Worm (Caenorhabditis elegans): ENCODE measurements around the gene T03G6.3.

- TF ChIP-seq dao-5 (tag; optimal IDR thresholded peaks at IDR 0.05) (no peak), W03F9.2 (tag; optimal IDR thresholded peaks at IDR 0.05) (no peak), him-1 (tag; optimal IDR thresholded peaks at IDR 0.05) (no peak)
These were observed 38.8 kb upstream of the T03G6.3 start for ce11 chrX:2654334-2654733.
